Fruit fly (Drosophila melanogaster) whole organism: ENCODE measurements around the gene Alg9.

ENCODE experiments used
- EcR ChIP-seq, 2 experiments: fragments of >200 bp; optimal IDR thresholded peaks; 2 replicates each; lab custom pipeline; 2017; ENCODE audit warnings: missing biosample characterization in 2 of 2, missing genetic modification characterization in 2 of 2, missing genetic modification reagents in 2 of 2
- pan ChIP-seq: fragments of >200 bp; optimal IDR thresholded peaks from 2 replicates; lab custom pipeline; 2017

- TF ChIP-seq EcR (GFP tag; optimal IDR thresholded peaks at IDR 0.05; lab: Kevin White, UChicago) (no peak), pan (no peak)
Observed at dm6 chr3R:25176517-25176916, 44.9 kb upstream of the Alg9 start.
